Fruit fly (Drosophila melanogaster) whole organism, embryonic: ENCODE results near the gene CG10576.

ENCODE experiments used
- B-H2 ChIP-seq: fragments of 200-800 bp; sonication (Bioruptor generic); optimal IDR thresholded peaks from 2 replicates; lab custom pipeline; 2018; ENCODE audit warnings: missing biosample characterization, mild to moderate bottlenecking, missing genetic modification characterization
- CG10147 ChIP-seq: fragments of 200-800 bp; sonication (Bioruptor generic); optimal IDR thresholded peaks from 2 replicates; lab custom pipeline; 2019; ENCODE audit warnings: missing biosample characterization, mild to moderate bottlenecking, missing genetic modification characterization, moderate library complexity
- CG10267 ChIP-seq: fragments of 200-800 bp; sonication (Bioruptor generic); optimal IDR thresholded peaks from 2 replicates; lab custom pipeline; 2018; ENCODE audit warnings: missing biosample characterization, mild to moderate bottlenecking, missing genetic modification characterization, moderate library complexity
- CG10366 ChIP-seq: fragments of 200-800 bp; sonication (Bioruptor generic); IDR thresholded peaks from 2 replicates; pipeline ENCODE4 v1.3.6; 2022; ENCODE audit warnings: missing biosample characterization, missing genetic modification characterization
- CG10654 ChIP-seq: fragments of 200-800 bp; sonication (Bioruptor generic); optimal IDR thresholded peaks from 2 replicates; lab custom pipeline; 2016; ENCODE audit warnings: missing biosample characterization, missing genetic modification characterization
- CG10959 ChIP-seq: fragments of 200-800 bp; sonication (Bioruptor generic); IDR thresholded peaks from 2 replicates; pipeline ENCODE4 v1.3.6; 2022; ENCODE audit warnings: missing biosample characterization, missing genetic modification characterization
- CG12236 ChIP-seq: fragments of 200-800 bp; sonication (Bioruptor generic); optimal IDR thresholded peaks from 2 replicates; lab custom pipeline; 2016; ENCODE audit warnings: missing biosample characterization, missing genetic modification characterization
- CG15269 ChIP-seq: fragments of 200-800 bp; sonication (Bioruptor generic); optimal IDR thresholded peaks from 2 replicates; lab custom pipeline; 2018; ENCODE audit warnings: missing biosample characterization, mild to moderate bottlenecking, missing genetic modification characterization, moderate library complexity
- CG17359 ChIP-seq: fragments of 200-800 bp; sonication (Bioruptor generic); optimal IDR thresholded peaks from 3 replicates; lab custom pipeline; 2018; ENCODE audit warnings: missing biosample characterization, mild to moderate bottlenecking, missing genetic modification characterization, moderate library complexity
- CG18011 ChIP-seq: fragments of 200-800 bp; sonication (Bioruptor generic); optimal IDR thresholded peaks from 2 replicates; lab custom pipeline; 2017; ENCODE audit warnings: missing biosample characterization, missing genetic modification characterization, mild to moderate bottlenecking, moderate library complexity, missing genotype
- CG18262 ChIP-seq: fragments of 200-800 bp; optimal IDR thresholded peaks from 3 replicates; lab custom pipeline; 2019; ENCODE audit warnings: missing biosample characterization, mild to moderate bottlenecking, missing genetic modification characterization, moderate library complexity
- CG18599 ChIP-seq: fragments of 200-800 bp; sonication (Bioruptor generic); optimal IDR thresholded peaks from 3 replicates; lab custom pipeline; 2017; ENCODE audit warnings: missing biosample characterization, missing genetic modification characterization, mild to moderate bottlenecking, moderate library complexity, missing genetic modification reagents
- CG3281 ChIP-seq: fragments of 200-800 bp; sonication (Bioruptor generic); optimal IDR thresholded peaks from 3 replicates; lab custom pipeline; 2017; ENCODE audit warnings: missing biosample characterization, mild to moderate bottlenecking, missing genetic modification characterization
- CG33213 ChIP-seq: fragments of 200-800 bp; sonication (Bioruptor generic); optimal IDR thresholded peaks from 3 replicates; lab custom pipeline; 2016; ENCODE audit warnings: missing biosample characterization, missing genetic modification characterization
- CG3995 ChIP-seq: fragments of 200-800 bp; sonication (Bioruptor generic); optimal IDR thresholded peaks from 3 replicates; lab custom pipeline; 2016; ENCODE audit warnings: missing biosample characterization, missing genetic modification characterization
- CG5953 ChIP-seq: fragments of 200-800 bp; sonication (Bioruptor generic); IDR thresholded peaks from 2 replicates; pipeline ENCODE4 v1.3.6; 2022; ENCODE audit warnings: missing biosample characterization, missing genetic modification characterization
- CG6765 ChIP-seq: fragments of 200-800 bp; sonication (Bioruptor generic); optimal IDR thresholded peaks from 3 replicates; lab custom pipeline; 2017; ENCODE audit warnings: missing biosample characterization, mild to moderate bottlenecking, missing genetic modification characterization
- CG9437 ChIP-seq: fragments of 200-800 bp; sonication (Bioruptor generic); optimal IDR thresholded peaks from 2 replicates; lab custom pipeline; 2018; ENCODE audit warnings: missing biosample characterization, mild to moderate bottlenecking, missing genetic modification characterization
- Camta ChIP-seq: fragments of 200-800 bp; sonication (Bioruptor generic); optimal IDR thresholded peaks from 2 replicates; lab custom pipeline; 2016; ENCODE audit warnings: missing biosample characterization, missing genetic modification characterization
- Dad ChIP-seq: fragments of 200-800 bp; sonication (Bioruptor generic); optimal IDR thresholded peaks from 3 replicates; lab custom pipeline; 2016; ENCODE audit warnings: missing biosample characterization, missing genetic modification characterization
- Dll ChIP-seq: fragments of 200-800 bp; sonication (Bioruptor generic); IDR thresholded peaks from 4 replicates; pipeline ENCODE4 v1.3.6; 2022; ENCODE audit warnings: missing biosample characterization, missing genetic modification characterization; ENCODE audit not compliant: partially characterized antibody
- E2f2 ChIP-seq: fragments of 200-800 bp; sonication (Bioruptor generic); IDR thresholded peaks from 2 replicates; pipeline ENCODE4 v1.3.6; 2022; ENCODE audit warnings: missing biosample characterization, missing genetic modification characterization
- Fer2 ChIP-seq: fragments of 200-800 bp; sonication (Bioruptor generic); optimal IDR thresholded peaks from 2 replicates; lab custom pipeline; 2018; ENCODE audit warnings: missing biosample characterization, mild to moderate bottlenecking, missing genetic modification characterization, moderate library complexity
- HLH54F ChIP-seq: fragments of 200-800 bp; sonication (Bioruptor generic); optimal IDR thresholded peaks from 3 replicates; lab custom pipeline; 2016; ENCODE audit warnings: missing biosample characterization, missing genetic modification characterization
- MESR4 ChIP-seq: fragments of 200-800 bp; sonication (Bioruptor generic); optimal IDR thresholded peaks from 2 replicates; lab custom pipeline; 2018; ENCODE audit warnings: missing biosample characterization, mild to moderate bottlenecking, missing genetic modification characterization, moderate library complexity
- Mad ChIP-seq: fragments of 200-800 bp; sonication (Bioruptor generic); optimal IDR thresholded peaks from 2 replicates; lab custom pipeline; 2016; ENCODE audit warnings: missing biosample characterization, missing genetic modification characterization
- NfI ChIP-seq: fragments of 200-800 bp; sonication (Bioruptor generic); optimal IDR thresholded peaks from 3 replicates; lab custom pipeline; 2018; ENCODE audit warnings: missing biosample characterization, mild to moderate bottlenecking, missing genetic modification characterization, moderate library complexity
- PHDP ChIP-seq: fragments of 200-800 bp; sonication (Bioruptor generic); optimal IDR thresholded peaks from 3 replicates; lab custom pipeline; 2018; ENCODE audit warnings: missing biosample characterization, mild to moderate bottlenecking, missing genetic modification characterization, moderate library complexity
- Pdp1 ChIP-seq, 2 experiments: fragments of 200-800 bp; sonication (Bioruptor generic); optimal IDR thresholded peaks; 3 replicates each; lab custom pipeline; 2016; ENCODE audit warnings: missing biosample characterization in 2 of 2, missing genetic modification characterization in 2 of 2, mild to moderate bottlenecking in 1 of 2, moderate library complexity in 1 of 2
- Scr ChIP-seq: fragments of 200-800 bp; sonication (Bioruptor generic); IDR thresholded peaks from 2 replicates; pipeline ENCODE4 v1.3.6; 2022; ENCODE audit warnings: missing biosample characterization, missing genetic modification characterization; ENCODE audit not compliant: partially characterized antibody
- az2 ChIP-seq: fragments of 200-800 bp; sonication (Bioruptor generic); optimal IDR thresholded peaks from 3 replicates; lab custom pipeline; 2016; ENCODE audit warnings: missing biosample characterization, missing genetic modification characterization
- crc ChIP-seq: fragments of 200-800 bp; sonication (Bioruptor generic); optimal IDR thresholded peaks from 2 replicates; lab custom pipeline; 2016; ENCODE audit warnings: missing biosample characterization, missing genetic modification characterization
- dmrt99B ChIP-seq: fragments of 200-800 bp; sonication (Bioruptor generic); optimal IDR thresholded peaks from 2 replicates; lab custom pipeline; 2018; ENCODE audit warnings: missing biosample characterization, mild to moderate bottlenecking, missing genetic modification characterization, moderate library complexity
- eyg ChIP-seq: fragments of 200-800 bp; sonication (Bioruptor generic); optimal IDR thresholded peaks from 3 replicates; lab custom pipeline; 2016; ENCODE audit warnings: missing biosample characterization, missing genetic modification characterization
- gfzf ChIP-seq: fragments of 200-800 bp; sonication (Bioruptor generic); optimal IDR thresholded peaks from 2 replicates; lab custom pipeline; 2016; ENCODE audit warnings: missing biosample characterization, mild to moderate bottlenecking, missing genetic modification characterization, moderate library complexity
- her ChIP-seq: fragments of 200-800 bp; sonication (Bioruptor generic); optimal IDR thresholded peaks from 2 replicates; lab custom pipeline; 2016; ENCODE audit warnings: missing biosample characterization, missing genetic modification characterization
- hkb ChIP-seq, 2 experiments: fragments of 200-800 bp in 1 of 2; fragments of >200 bp in 1 of 2; sonication (Bioruptor generic) in 1 of 2; IDR thresholded peaks in 1 of 2; optimal IDR thresholded peaks in 1 of 2; 2 replicates each; pipeline versions ENCODE4 v1.3.6 to Lab custom; 2017 to 2022; ENCODE audit warnings: missing biosample characterization in 1 of 2, missing genetic modification characterization in 1 of 2
- ind ChIP-seq: fragments of 200-800 bp; sonication (Bioruptor generic); optimal IDR thresholded peaks from 3 replicates; lab custom pipeline; 2016; ENCODE audit warnings: missing biosample characterization, missing genetic modification characterization
- kah ChIP-seq: fragments of 200-800 bp; sonication (Bioruptor generic); optimal IDR thresholded peaks from 2 replicates; lab custom pipeline; 2018; ENCODE audit warnings: missing biosample characterization, mild to moderate bottlenecking, missing genetic modification characterization
- lilli ChIP-seq: fragments of 200-800 bp; sonication (Bioruptor generic); optimal IDR thresholded peaks from 3 replicates; lab custom pipeline; 2016; ENCODE audit warnings: missing biosample characterization, missing genetic modification characterization
- maf-S ChIP-seq: fragments of 200-800 bp; sonication (Bioruptor generic); optimal IDR thresholded peaks from 2 replicates; lab custom pipeline; 2016; ENCODE audit warnings: missing biosample characterization, missing genetic modification characterization
- mam ChIP-seq: fragments of 200-800 bp; sonication (Bioruptor generic); optimal IDR thresholded peaks from 3 replicates; lab custom pipeline; 2016; ENCODE audit warnings: missing biosample characterization, missing genetic modification characterization
- org-1 ChIP-seq: fragments of 200-800 bp; sonication (Bioruptor generic); optimal IDR thresholded peaks from 2 replicates; lab custom pipeline; 2017; ENCODE audit warnings: missing biosample characterization, missing genetic modification characterization
- pzg ChIP-seq: fragments of 200-800 bp; sonication (Bioruptor generic); optimal IDR thresholded peaks from 3 replicates; lab custom pipeline; 2018; ENCODE audit warnings: missing biosample characterization, mild to moderate bottlenecking, missing genetic modification characterization, moderate library complexity
- scrt ChIP-seq: fragments of 200-800 bp; sonication (Bioruptor generic); optimal IDR thresholded peaks from 2 replicates; lab custom pipeline; 2018; ENCODE audit warnings: missing biosample characterization, mild to moderate bottlenecking, missing genetic modification characterization, moderate library complexity
- so ChIP-seq: fragments of 200-800 bp; sonication (Bioruptor generic); IDR thresholded peaks from 3 replicates; pipeline ENCODE4 v1.3.6; 2022; ENCODE audit warnings: missing biosample characterization, missing genetic modification characterization
- sob ChIP-seq: fragments of 200-800 bp; sonication (Bioruptor generic); IDR thresholded peaks from 2 replicates; pipeline ENCODE4 v1.3.6; 2022; ENCODE audit warnings: missing biosample characterization, missing genetic modification characterization
- sr ChIP-seq: fragments of 200-800 bp; sonication (Bioruptor generic); IDR thresholded peaks from 3 replicates; pipeline ENCODE4 v1.3.6; 2022; ENCODE audit warnings: missing biosample characterization, missing genetic modification characterization
- stc ChIP-seq: fragments of 200-800 bp; sonication (Bioruptor generic); IDR thresholded peaks from 2 replicates; pipeline ENCODE4 v1.3.6; 2022; ENCODE audit warnings: missing biosample characterization, missing genetic modification characterization
- tin ChIP-seq: fragments of 200-800 bp; sonication (Bioruptor generic); optimal IDR thresholded peaks from 3 replicates; lab custom pipeline; 2016; ENCODE audit warnings: missing biosample characterization, missing genetic modification characterization

Gene CG10576

DNA sequence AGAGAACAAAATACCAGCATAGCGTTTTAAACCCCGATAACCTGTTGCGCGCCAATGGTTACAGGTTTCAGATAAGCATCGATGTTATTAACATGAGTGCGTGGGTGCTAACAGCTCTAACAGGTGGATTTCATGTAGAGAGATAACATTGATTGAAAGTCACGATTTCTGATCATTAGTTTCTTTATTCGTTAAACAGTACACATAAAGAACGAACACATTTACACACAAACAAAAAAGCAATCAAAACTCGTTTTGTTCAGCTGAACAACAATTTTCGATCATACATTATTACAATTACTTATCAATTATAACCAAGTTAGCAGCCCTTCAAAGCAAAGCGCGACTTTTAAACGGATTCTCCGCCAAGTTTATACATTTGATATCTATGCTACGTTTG is 24.2 kb upstream of the CG10576 start (continued):
- peak; percentile 54 for TF ChIP-seq her (GFP tag; lab: Kevin White, UChicago)
- peak; percentile 34; the same call in 1 of the 2 replicates for TF ChIP-seq stc (GFP tag; lab: Robert Waterston, UW)
- peak; percentile 10 for TF ChIP-seq maf-S (GFP tag; lab: Kevin White, UChicago)
- TF ChIP-seq CG9437, result no peak
- TF ChIP-seq PHDP, result peak; percentile 43
- peak; percentile 6; the same call in 1 of the 2 replicates for TF ChIP-seq sob (GFP tag; lab: Robert Waterston, UW)
- peak; percentile 23 for TF ChIP-seq CG10654 (GFP tag; lab: Kevin White, UChicago)
- TF ChIP-seq mam, result peak; percentile 39
- TF ChIP-seq Dll (GFP tag; lab: Robert Waterston, UW), result peak; percentile 38; the same call in 1 of the 4 replicates
- peak; percentile 18 for TF ChIP-seq Dad (GFP tag; lab: Kevin White, UChicago)
- TF ChIP-seq Fer2 (tag; lab: Kevin White, UChicago), result no peak
- TF ChIP-seq sr, result peak; percentile 95
- peak; percentile 6 for TF ChIP-seq NfI (GFP tag; lab: Kevin White, UChicago)
- TF ChIP-seq Scr, result peak; percentile 30; the same call in 1 of the 2 replicates
- TF ChIP-seq CG18011 (GFP tag; lab: Kevin White, UChicago), result peak; percentile 8
- peak; percentile 34 for TF ChIP-seq CG3281 (GFP tag; lab: Kevin White, UChicago)
- TF ChIP-seq B-H2 (GFP tag; lab: Kevin White, UChicago), result peak; percentile 41
- no peak for TF ChIP-seq org-1
- TF ChIP-seq CG6765 (GFP tag; lab: Kevin White, UChicago), result peak; percentile 51
- TF ChIP-seq CG18599 (GFP tag; lab: Kevin White, UChicago), result peak; percentile 58
- peak; percentile 32 for TF ChIP-seq gfzf (GFP tag; lab: Kevin White, UChicago)
- TF ChIP-seq CG3995 (GFP tag; lab: Kevin White, UChicago), result peak; percentile 96
- TF ChIP-seq Camta (GFP tag; lab: Kevin White, UChicago), result peak; percentile 25
- TF ChIP-seq HLH54F (GFP tag; lab: Kevin White, UChicago), result peak; percentile 25
- peak; percentile 31 to 43 for TF ChIP-seq Pdp1 (GFP tag; optimal IDR thresholded peaks at IDR 0.05; lab: Kevin White, UChicago)
- TF ChIP-seq pzg (GFP tag; lab: Kevin White, UChicago), result peak; percentile 66
- no peak for TF ChIP-seq dmrt99B (tag; lab: Kevin White, UChicago)
- peak; percentile 32 for TF ChIP-seq az2 (GFP tag; lab: Kevin White, UChicago)
- TF ChIP-seq MESR4 (GFP tag; lab: Kevin White, UChicago), result no peak
- TF ChIP-seq hkb (optimal IDR thresholded peaks at IDR 0.05; lab: Kevin White, UChicago), result no peak
- peak; percentile 66 for TF ChIP-seq hkb (GFP tag; IDR thresholded peaks at IDR 0.05; lab: Robert Waterston, UW)
- no peak for TF ChIP-seq CG5953 (GFP tag; lab: Robert Waterston, UW)
- TF ChIP-seq so (GFP tag; lab: Robert Waterston, UW), result no peak
- peak; percentile 51 for TF ChIP-seq CG10147 (GFP tag; lab: Kevin White, UChicago)
- peak; percentile 38 for TF ChIP-seq CG15269 (tag; lab: Kevin White, UChicago)
- TF ChIP-seq scrt (GFP tag; lab: Kevin White, UChicago), result peak; percentile 84
- TF ChIP-seq crc (GFP tag; lab: Kevin White, UChicago), result peak; percentile 4
- peak; percentile 35 for TF ChIP-seq ind (GFP tag; lab: Kevin White, UChicago)
- TF ChIP-seq CG10959 (GFP tag; lab: Robert Waterston, UW), result no peak
- TF ChIP-seq eyg, result no peak
- peak; percentile 41 for TF ChIP-seq CG17359 (tag; lab: Kevin White, UChicago)
- no peak for TF ChIP-seq CG10366 (GFP tag; lab: Robert Waterston, UW)
- peak; percentile 42 for TF ChIP-seq CG10267 (tag; lab: Kevin White, UChicago)
- TF ChIP-seq tin (GFP tag; lab: Kevin White, UChicago), result peak; percentile 35
- peak; percentile 22 for TF ChIP-seq CG18262
- TF ChIP-seq lilli (GFP tag; lab: Kevin White, UChicago), result peak; percentile 58
- peak; percentile 14 for TF ChIP-seq CG33213 (GFP tag; lab: Kevin White, UChicago)
- peak; percentile 91 for TF ChIP-seq kah (GFP tag; lab: Kevin White, UChicago)
- TF ChIP-seq Mad (GFP tag; lab: Kevin White, UChicago), result no peak
- TF ChIP-seq E2f2 (GFP tag; lab: Robert Waterston, UW), result peak; percentile 95
- TF ChIP-seq CG12236 (GFP tag; lab: Kevin White, UChicago), result no peak
